Worm (Caenorhabditis elegans): ENCODE results near the gene daf-6.

DNA sequence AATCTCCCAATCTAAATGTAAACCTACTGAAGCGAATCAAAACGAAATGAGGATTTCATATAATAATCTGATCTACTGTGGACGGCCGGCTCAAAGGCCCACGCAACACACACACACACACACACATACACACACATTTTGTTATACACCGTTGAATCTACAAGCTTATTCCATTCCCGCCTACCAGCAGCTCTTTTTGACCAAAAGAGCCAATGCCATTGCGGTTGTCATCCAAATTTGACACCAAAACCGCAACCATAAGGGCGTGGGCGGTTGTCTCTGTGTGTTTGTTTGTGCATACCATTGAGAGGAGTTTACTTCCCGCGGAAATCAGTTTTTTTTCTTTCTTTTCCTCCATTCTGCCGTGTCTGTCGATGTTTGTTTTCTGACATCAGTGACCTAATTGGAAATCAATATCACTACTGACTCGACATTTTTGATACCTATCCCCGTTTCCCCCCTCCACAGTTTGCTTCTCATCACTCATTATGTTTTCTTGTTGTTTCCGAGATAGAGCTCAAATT is 45.4 kb upstream of the daf-6 start:
- TF ChIP-seq unc-62 (GFP tag; optimal IDR thresholded peaks at IDR 0.05) (no peak), ceh-58 (GFP tag; IDR thresholded peaks at IDR 0.05) (no peak), lin-40 (tag; optimal IDR thresholded peaks at IDR 0.05) (no peak), Y67H2A.10 (GFP tag; conservative IDR thresholded peaks at IDR 0.05) (no peak), pha-4 (tag; optimal IDR thresholded peaks at IDR 0.05) (no peak), zim-3 (tag; optimal IDR thresholded peaks at IDR 0.05) (no peak), hmg-20 (GFP tag; IDR thresholded peaks at IDR 0.05) (no peak), repo-1 (tag; optimal IDR thresholded peaks at IDR 0.05) (no peak)

Data from whole organism, young adult.